Fruit fly (Drosophila melanogaster): ENCODE data around the gene CG13723.

Gene CG13723

dm6 chr3L:17238129-17238732 is 26.0 kb upstream of the CG13723 start, which contains the start of gene Rbp6 (continued):
- peak; percentile 46 for TF ChIP-seq topi (GFP tag; optimal IDR thresholded peaks at IDR 0.05)
- TF ChIP-seq Met (GFP tag; optimal IDR thresholded peaks at IDR 0.05), result peak; percentile 48
- TF ChIP-seq pdm3 (GFP tag; optimal IDR thresholded peaks at IDR 0.05), result peak; percentile 50
- peak; percentile 65 for TF ChIP-seq CG8119 (GFP tag; IDR thresholded peaks at IDR 0.05)
- no peak for TF ChIP-seq Hr38 (GFP tag; optimal IDR thresholded peaks at IDR 0.05)
- no peak for TF ChIP-seq Eip93F (GFP tag; optimal IDR thresholded peaks at IDR 0.05)
- TF ChIP-seq Lpt (GFP tag; optimal IDR thresholded peaks at IDR 0.05), result peak; percentile 18
- peak; percentile 25 for TF ChIP-seq CG10631 (GFP tag; optimal IDR thresholded peaks at IDR 0.05)
- no peak for TF ChIP-seq CG9139 (GFP tag; optimal IDR thresholded peaks at IDR 0.05)
- TF ChIP-seq Hr4 (GFP tag; optimal IDR thresholded peaks at IDR 0.05), result peak; percentile 58
- TF ChIP-seq Sox15 (GFP tag; optimal IDR thresholded peaks at IDR 0.05), result no peak
- TF ChIP-seq CG3919 (GFP tag; optimal IDR thresholded peaks at IDR 0.05), result peak; percentile 62
- peak; percentile 45 for TF ChIP-seq Sox14 (GFP tag; optimal IDR thresholded peaks at IDR 0.05)
- peak; percentile 50 for TF ChIP-seq Sox102F (GFP tag; optimal IDR thresholded peaks at IDR 0.05)
- TF ChIP-seq CG34406 (GFP tag; optimal IDR thresholded peaks at IDR 0.05), result peak; percentile 27
- peak; percentile 64 for TF ChIP-seq CG32006 (GFP tag; optimal IDR thresholded peaks at IDR 0.05)
- TF ChIP-seq CG6792 (GFP tag; optimal IDR thresholded peaks at IDR 0.05), result peak; percentile 40
- no peak for TF ChIP-seq CG11294 (GFP tag; IDR thresholded peaks at IDR 0.05)
- TF ChIP-seq CG4318 (GFP tag; optimal IDR thresholded peaks at IDR 0.05), result no peak
- peak; percentile 57 for TF ChIP-seq Hr39 (GFP tag; optimal IDR thresholded peaks at IDR 0.05)
- TF ChIP-seq CG6276 (GFP tag; optimal IDR thresholded peaks at IDR 0.05), result no peak
- TF ChIP-seq CG15336 (GFP tag; IDR thresholded peaks at IDR 0.05), result peak; percentile 74
- TF ChIP-seq OdsH (GFP tag; optimal IDR thresholded peaks at IDR 0.05), result peak; percentile 64
- TF ChIP-seq CG16779 (tag; optimal IDR thresholded peaks at IDR 0.05), result peak; percentile 44
- TF ChIP-seq CG11902 (GFP tag; optimal IDR thresholded peaks at IDR 0.05), result no peak
- TF ChIP-seq vri (GFP tag; optimal IDR thresholded peaks at IDR 0.05), result peak; percentile 10
- TF ChIP-seq fkh (GFP tag; optimal IDR thresholded peaks at IDR 0.05), result no peak
- TF ChIP-seq Ets21C (GFP tag; optimal IDR thresholded peaks at IDR 0.05), result no peak
- peak; percentile 38 for TF ChIP-seq net (GFP tag; optimal IDR thresholded peaks at IDR 0.05)
- TF ChIP-seq eg (GFP tag; IDR thresholded peaks at IDR 0.05), result peak; percentile 81
- no peak for TF ChIP-seq CG1621 (tag; optimal IDR thresholded peaks at IDR 0.05)
- no peak for TF ChIP-seq dac (GFP tag; optimal IDR thresholded peaks at IDR 0.05)
- TF ChIP-seq CG6163 (GFP tag; IDR thresholded peaks at IDR 0.05), result peak; percentile 49; the same call in 1 of the 3 replicates
- TF ChIP-seq CG7368 (GFP tag; optimal IDR thresholded peaks at IDR 0.05), result no peak
- TF ChIP-seq CG8319 (GFP tag; optimal IDR thresholded peaks at IDR 0.05), result no peak
- peak; percentile 43 for TF ChIP-seq achi (GFP tag; optimal IDR thresholded peaks at IDR 0.05)
- TF ChIP-seq Ets96B (tag; optimal IDR thresholded peaks at IDR 0.05), result no peak
- TF ChIP-seq CG31627 (GFP tag; optimal IDR thresholded peaks at IDR 0.05), result peak; percentile 46
- TF ChIP-seq CG8632 (GFP tag; optimal IDR thresholded peaks at IDR 0.05), result peak; percentile 29

dm6 chr3L:17242078-17242613 is 22.1 kb upstream of the CG13723 start, which contains the start of gene Afg3l2:
Afg3l2 (minus strand) TSS chr3L:17242128.
- TF ChIP-seq CG6276 (GFP tag; optimal IDR thresholded peaks at IDR 0.05) (no peak), eg (GFP tag; IDR thresholded peaks at IDR 0.05) (peak; percentile 71), CG11902 (GFP tag; optimal IDR thresholded peaks at IDR 0.05) (peak; percentile 78), CG8119 (GFP tag; IDR thresholded peaks at IDR 0.05) (no peak), dac (GFP tag; optimal IDR thresholded peaks at IDR 0.05) (peak; percentile 37), CG34406 (GFP tag; optimal IDR thresholded peaks at IDR 0.05) (peak; percentile 17), topi (GFP tag; optimal IDR thresholded peaks at IDR 0.05) (peak; percentile 56), dsx (GFP tag; optimal IDR thresholded peaks at IDR 0.05; ENCODE audit: poor library complexity, severe bottlenecking) (no peak), CG6808 (GFP tag; optimal IDR thresholded peaks at IDR 0.05) (no peak), Sox15 (GFP tag; optimal IDR thresholded peaks at IDR 0.05) (peak; percentile 26), Sox102F (GFP tag; optimal IDR thresholded peaks at IDR 0.05) (no peak), Hr38 (GFP tag; optimal IDR thresholded peaks at IDR 0.05) (no peak), CG11762 (GFP tag; optimal IDR thresholded peaks at IDR 0.05; ENCODE audit: insufficient read depth) (peak; percentile 27), CG3919 (GFP tag; optimal IDR thresholded peaks at IDR 0.05) (peak; percentile 78), CG1621 (tag; optimal IDR thresholded peaks at IDR 0.05) (peak; percentile 14), CG3032 (tag; optimal IDR thresholded peaks at IDR 0.05) (peak; percentile 77), fd85E (GFP tag; optimal IDR thresholded peaks at IDR 0.05) (no peak), CG10631 (GFP tag; optimal IDR thresholded peaks at IDR 0.05) (peak; percentile 62), acj6 (GFP tag; optimal IDR thresholded peaks at IDR 0.05) (peak; percentile 45), CG6163 (GFP tag; IDR thresholded peaks at IDR 0.05) (peak; percentile 53; the same call in 2 of the 3 replicates), CG9139 (GFP tag; optimal IDR thresholded peaks at IDR 0.05) (no peak), Smox (GFP tag; optimal IDR thresholded peaks at IDR 0.05) (peak; percentile 17), svp (GFP tag) (peak; percentile 65), Gug (GFP tag; IDR thresholded peaks at IDR 0.05) (peak; percentile 76), esn (GFP tag; optimal IDR thresholded peaks at IDR 0.05) (no peak), Eip93F (GFP tag; optimal IDR thresholded peaks at IDR 0.05) (no peak)
